Worm (Caenorhabditis elegans) whole organism, L4 larva: ENCODE data around the gene R10E9.2.

Experiments used
- T20F7.1 ChIP-seq: fragments of 200-800 bp; sonication (Bioruptor generic); optimal IDR thresholded peaks from 2 replicates; lab custom pipeline; 2018; ENCODE audit warnings: mild to moderate bottlenecking, missing genetic modification characterization, missing compliant biosample characterization
- Y105C5A.15 ChIP-seq: fragments of 200-800 bp; sonication (Bioruptor generic); IDR thresholded peaks from 2 replicates; pipeline ENCODE4 v1.3.6; 2022; ENCODE audit warnings: missing genetic modification characterization, missing compliant biosample characterization
- Y75B8A.6 ChIP-seq: fragments of 200-800 bp; sonication (Bioruptor generic); IDR thresholded peaks from 2 replicates; pipeline ENCODE4 v1.3.6; 2022; ENCODE audit warnings: missing genetic modification reagents, missing genetic modification characterization, missing compliant biosample characterization
- ceh-28 ChIP-seq: fragments of 150-350 bp; optimal IDR thresholded peaks from 2 replicates; lab custom pipeline; 2014; ENCODE audit warnings: missing biosample characterization, missing genetic modification reagents, missing genetic modification characterization
- ceh-82 ChIP-seq: sonication (generic microtip); optimal IDR thresholded peaks from 2 replicates; lab custom pipeline; 2017; ENCODE audit warnings: missing biosample characterization, missing genetic modification characterization
- egl-27 ChIP-seq: sonication (generic microtip); optimal IDR thresholded peaks from 3 replicates; lab custom pipeline; 2017; ENCODE audit warnings: missing biosample characterization, missing genetic modification reagents, missing genetic modification characterization
- lsy-2 ChIP-seq, 2 experiments: fragments of 150-350 bp in 1 of 2; sonication (generic microtip) in 1 of 2; optimal IDR thresholded peaks; 2 replicates each; lab custom pipeline; 2014 to 2017; ENCODE audit warnings: missing biosample characterization in 2 of 2, missing genetic modification characterization in 2 of 2
- nhr-11 ChIP-seq: fragments of 150-350 bp; optimal IDR thresholded peaks from 2 replicates; lab custom pipeline; 2014; ENCODE audit warnings: missing biosample characterization, missing genetic modification characterization
- snpc-4 ChIP-seq: fragments of 150-350 bp; optimal IDR thresholded peaks from 2 replicates; lab custom pipeline; 2014; ENCODE audit warnings: missing biosample characterization, missing genetic modification characterization
- zfp-2 ChIP-seq: sonication (generic microtip); optimal IDR thresholded peaks from 2 replicates; lab custom pipeline; 2016; ENCODE audit warnings: mild to moderate bottlenecking, missing genetic modification characterization, missing compliant biosample characterization
- zip-2 ChIP-seq: fragments of 150-350 bp; optimal IDR thresholded peaks from 2 replicates; lab custom pipeline; 2014; ENCODE audit warnings: missing biosample characterization, missing genetic modification characterization

DNA sequence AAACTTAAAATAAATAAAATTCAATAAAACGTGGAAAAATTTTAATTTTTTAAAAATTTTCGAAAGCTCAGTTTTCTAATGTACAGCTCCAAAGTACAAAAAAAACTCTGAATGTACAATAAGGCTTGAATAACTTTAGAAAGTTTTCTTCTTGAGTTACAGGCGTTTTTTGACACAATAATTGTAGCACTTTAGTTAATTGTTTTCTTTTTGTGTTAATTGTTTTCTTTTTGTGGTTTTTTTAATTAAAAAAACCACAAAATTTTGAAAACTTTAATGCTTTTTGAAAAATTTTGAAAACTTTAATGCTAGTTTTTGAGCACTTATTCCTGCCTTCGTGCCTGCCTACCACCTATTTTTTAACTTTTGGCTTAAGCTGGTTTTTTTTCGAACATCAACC, at the start of gene R10E9.2:
- no peak for TF ChIP-seq nhr-11
- no peak for TF ChIP-seq Y75B8A.6 (GFP tag; lab: Robert Waterston, UW)
- TF ChIP-seq snpc-4 (tag; lab: Kevin White, UChicago), result no peak
- TF ChIP-seq Y105C5A.15 (GFP tag; lab: Robert Waterston, UW), result no peak
- no peak for TF ChIP-seq lsy-2 (tag; optimal IDR thresholded peaks at IDR 0.05; lab: Kevin White, UChicago)
- no peak for TF ChIP-seq egl-27
- no peak for TF ChIP-seq ceh-82 (tag; lab: Kevin White, UChicago)
- no peak for TF ChIP-seq zfp-2 (tag; lab: Kevin White, UChicago)
- no peak for TF ChIP-seq ceh-28
- TF ChIP-seq zip-2 (tag; lab: Kevin White, UChicago), result no peak
- TF ChIP-seq T20F7.1 (GFP tag; lab: Kevin White, UChicago), result no peak
